Worm (Caenorhabditis elegans) whole organism, L4 larva: Measurements from ENCODE around the gene R10F2.4.
A peak's percentile ranks its signal among the peaks of the same experiment; 100 is the strongest.

Source experiments
- D1046.2 ChIP-seq: fragments of 200-800 bp; sonication (Bioruptor generic); IDR thresholded peaks from 2 replicates; pipeline ENCODE4 v1.3.6; 2022; ENCODE audit warnings: missing genetic modification characterization, missing compliant biosample characterization
- F26F4.8 ChIP-seq: fragments of 200-800 bp; sonication (Bioruptor generic); conservative IDR thresholded peaks from 2 replicates; pipeline ENCODE4 v1.3.6; 2022; ENCODE audit warnings: missing genetic modification characterization, missing compliant biosample characterization
- F44E2.7 ChIP-seq: fragments of 200-800 bp; sonication (Bioruptor generic); IDR thresholded peaks from 2 replicates; pipeline ENCODE4 v2.1.2; 2022; ENCODE audit warnings: missing genetic modification characterization, missing compliant biosample characterization
- F49E8.2 ChIP-seq: sonication (generic microtip); optimal IDR thresholded peaks from 2 replicates; lab custom pipeline; 2016; ENCODE audit warnings: missing compliant biosample characterization, mild to moderate bottlenecking, missing genetic modification characterization, borderline replicate concordance
- T26A8.4 ChIP-seq: fragments of 200-800 bp; sonication (Bioruptor generic); IDR thresholded peaks from 2 replicates; pipeline ENCODE4 v1.3.6; 2022; ENCODE audit warnings: missing genetic modification characterization, missing compliant biosample characterization
- aha-1 ChIP-seq: fragments of 150-350 bp; peaks from one replicate; lab custom pipeline; 2014; ENCODE audit warnings: missing biosample characterization, missing genetic modification characterization
- attf-4 ChIP-seq: sonication (generic microtip); optimal IDR thresholded peaks from 3 replicates; lab custom pipeline; 2017; ENCODE audit warnings: missing biosample characterization, missing genetic modification characterization
- ceh-20 ChIP-seq: fragments of 200-800 bp; sonication (Bioruptor generic); IDR thresholded peaks from 2 replicates; pipeline ENCODE4 v1.3.6; 2022; ENCODE audit warnings: missing genetic modification reagents, missing genetic modification characterization, missing compliant biosample characterization
- ceh-32 ChIP-seq: sonication (generic microtip); optimal IDR thresholded peaks from 2 replicates; lab custom pipeline; 2016; ENCODE audit warnings: mild to moderate bottlenecking, missing genetic modification characterization, missing compliant biosample characterization; ENCODE audit not compliant: poor library complexity
- ceh-44 ChIP-seq: fragments of 200-800 bp; sonication (Bioruptor generic); IDR thresholded peaks from 2 replicates; pipeline ENCODE4 v1.3.6; 2022; ENCODE audit warnings: missing genetic modification reagents, missing genetic modification characterization, missing compliant biosample characterization
- ces-1 ChIP-seq: fragments of 150-350 bp; sonication (generic microtip); optimal IDR thresholded peaks from 4 replicates; lab custom pipeline; 2014; ENCODE audit warnings: missing biosample characterization, missing genetic modification reagents, missing genetic modification characterization
- ctbp-1 ChIP-seq: fragments of 200-800 bp; sonication (Bioruptor generic); IDR thresholded peaks from 2 replicates; pipeline ENCODE4 v1.3.6; 2022; ENCODE audit warnings: missing genetic modification reagents, missing genetic modification characterization, missing compliant biosample characterization
- dmd-6 ChIP-seq: fragments of 200-800 bp; sonication (Bioruptor generic); IDR thresholded peaks from 2 replicates; pipeline ENCODE4 v1.3.6; 2022; ENCODE audit warnings: missing genetic modification reagents, missing genetic modification characterization, missing compliant biosample characterization
- dmd-8 ChIP-seq: fragments of 200-800 bp; sonication (Bioruptor generic); IDR thresholded peaks from 2 replicates; pipeline ENCODE4 v1.3.6; 2022; ENCODE audit warnings: missing genetic modification characterization, missing compliant biosample characterization
- dve-1 ChIP-seq: sonication (generic microtip); optimal IDR thresholded peaks from 2 replicates; lab custom pipeline; 2017; ENCODE audit warnings: antibody characterized with exemption, mild to moderate bottlenecking, missing genetic modification characterization, missing compliant biosample characterization; ENCODE audit not compliant: insufficient read depth
- fkh-10 ChIP-seq: fragments of 150-350 bp; optimal IDR thresholded peaks from 2 replicates; lab custom pipeline; 2014; ENCODE audit warnings: missing biosample characterization, missing genetic modification reagents, missing genetic modification characterization
- hmg-1.1 ChIP-seq: fragments of 200-800 bp; sonication (Bioruptor generic); IDR thresholded peaks from 2 replicates; pipeline ENCODE4 v1.3.6; 2022; ENCODE audit warnings: missing genetic modification reagents, missing genetic modification characterization, missing compliant biosample characterization
- lim-7 ChIP-seq: fragments of 200-800 bp; sonication (Bioruptor generic); IDR thresholded peaks from 2 replicates; pipeline ENCODE4 v1.3.6; 2022; ENCODE audit warnings: missing genetic modification characterization, missing compliant biosample characterization
- lsy-2 ChIP-seq, 2 experiments: fragments of 150-350 bp in 1 of 2; sonication (generic microtip) in 1 of 2; optimal IDR thresholded peaks; 2 replicates each; lab custom pipeline; 2014 to 2017; ENCODE audit warnings: missing biosample characterization in 2 of 2, missing genetic modification characterization in 2 of 2
- mep-1 ChIP-seq: fragments of 150-350 bp; sonication (generic microtip); optimal IDR thresholded peaks from 3 replicates; lab custom pipeline; 2014; ENCODE audit warnings: missing biosample characterization, missing genetic modification characterization
- nhr-11 ChIP-seq: fragments of 150-350 bp; optimal IDR thresholded peaks from 2 replicates; lab custom pipeline; 2014; ENCODE audit warnings: missing biosample characterization, missing genetic modification characterization
- nhr-111 ChIP-seq: fragments of 200-800 bp; sonication (Bioruptor generic); optimal IDR thresholded peaks from 2 replicates; lab custom pipeline; 2018; ENCODE audit warnings: mild to moderate bottlenecking, missing genetic modification characterization, missing compliant biosample characterization
- nhr-6 ChIP-seq: fragments of 150-350 bp; optimal IDR thresholded peaks from 2 replicates; lab custom pipeline; 2014; ENCODE audit warnings: missing biosample characterization, missing genetic modification characterization
- skn-1 ChIP-seq: fragments of 150-350 bp; optimal IDR thresholded peaks from 2 replicates; lab custom pipeline; 2014; ENCODE audit warnings: missing biosample characterization, missing genetic modification characterization
- snpc-1.2 ChIP-seq: fragments of 200-800 bp; sonication (Bioruptor generic); IDR thresholded peaks from 2 replicates; pipeline ENCODE4 v1.3.6; 2022; ENCODE audit warnings: missing genetic modification reagents, missing genetic modification characterization, missing compliant biosample characterization
- spr-1 ChIP-seq: sonication (generic microtip); optimal IDR thresholded peaks from 2 replicates; lab custom pipeline; 2016; ENCODE audit warnings: mild to moderate bottlenecking, missing genetic modification characterization, missing compliant biosample characterization
- spr-3 ChIP-seq: fragments of 200-800 bp; sonication (Bioruptor generic); optimal IDR thresholded peaks from 2 replicates; lab custom pipeline; 2018; ENCODE audit warnings: mild to moderate bottlenecking, missing genetic modification characterization, missing compliant biosample characterization
- tra-1 ChIP-seq: fragments of 200-800 bp; sonication (Bioruptor generic); IDR thresholded peaks from 2 replicates; pipeline ENCODE4 v1.3.6; 2022; ENCODE audit warnings: missing genetic modification reagents, missing genetic modification characterization, missing compliant biosample characterization
- unc-130 ChIP-seq: sonication (generic microtip); optimal IDR thresholded peaks from 2 replicates; lab custom pipeline; 2016; ENCODE audit warnings: missing genetic modification reagents, missing genetic modification characterization, missing compliant biosample characterization
- unc-62 ChIP-seq, 3 experiments: fragments of 150-350 bp in 1 of 3; sonication (generic microtip); optimal IDR thresholded peaks in 2 of 3; peaks in 1 of 3; 1 replicate in 1 of 3; 2 replicates in 2 of 3; lab custom pipeline; 2014 to 2017; ENCODE audit warnings: missing biosample characterization in 3 of 3, missing genetic modification characterization in 3 of 3, missing genetic modification reagents in 3 of 3, missing genotype in 1 of 3
- zfp-3 ChIP-seq: fragments of 200-800 bp; sonication (Bioruptor generic); conservative IDR thresholded peaks from 2 replicates; pipeline ENCODE4 v1.3.6; 2022; ENCODE audit warnings: missing genetic modification reagents, missing genetic modification characterization, missing compliant biosample characterization
- zip-11 ChIP-seq: fragments of 200-800 bp; sonication (Bioruptor generic); IDR thresholded peaks from 2 replicates; pipeline ENCODE4 v1.3.6; 2022; ENCODE audit warnings: missing genetic modification characterization, missing compliant biosample characterization
- ztf-11 ChIP-seq: fragments of 150-350 bp; optimal IDR thresholded peaks from 2 replicates; lab custom pipeline; 2014; ENCODE audit warnings: missing biosample characterization, missing genetic modification characterization

R10F2.4 gene

DNA sequence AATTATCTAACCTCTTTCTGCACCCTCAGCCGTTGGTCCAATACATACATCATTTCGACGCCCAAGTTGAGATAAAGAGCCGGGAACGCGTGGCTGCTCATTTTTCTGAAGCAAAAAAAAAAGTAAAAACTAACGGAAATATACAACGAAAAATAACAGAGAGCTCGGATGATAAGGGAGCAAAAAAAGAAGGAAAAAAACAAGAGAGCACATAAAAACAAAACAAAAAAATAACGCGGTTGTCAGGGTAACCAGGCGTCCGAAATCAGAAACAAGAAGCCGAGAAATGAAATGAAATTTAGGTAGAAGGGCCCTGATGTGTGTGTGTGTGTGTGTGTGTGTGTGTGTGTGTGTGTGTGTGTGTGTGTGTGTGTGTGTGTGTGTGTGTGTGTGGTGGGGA, 1.7 kb upstream of the R10F2.4 start, which contains the start of gene R10F2.5:
Gene R10F2.5 (minus strand): TSS at position 101 of the 400 bp plus-strand sequence.
- TF ChIP-seq ceh-20 (GFP tag; lab: Robert Waterston, UW) (no peak), attf-4 (no peak), F26F4.8 (GFP tag; lab: Robert Waterston, UW) (no peak), fkh-10 (GFP tag; lab: Kevin White, UChicago) (no peak), F44E2.7 (GFP tag; lab: Robert Waterston, UW) (no peak), nhr-11 (tag; lab: Kevin White, UChicago) (no peak), D1046.2 (GFP tag; lab: Robert Waterston, UW) (no peak)

DNA sequence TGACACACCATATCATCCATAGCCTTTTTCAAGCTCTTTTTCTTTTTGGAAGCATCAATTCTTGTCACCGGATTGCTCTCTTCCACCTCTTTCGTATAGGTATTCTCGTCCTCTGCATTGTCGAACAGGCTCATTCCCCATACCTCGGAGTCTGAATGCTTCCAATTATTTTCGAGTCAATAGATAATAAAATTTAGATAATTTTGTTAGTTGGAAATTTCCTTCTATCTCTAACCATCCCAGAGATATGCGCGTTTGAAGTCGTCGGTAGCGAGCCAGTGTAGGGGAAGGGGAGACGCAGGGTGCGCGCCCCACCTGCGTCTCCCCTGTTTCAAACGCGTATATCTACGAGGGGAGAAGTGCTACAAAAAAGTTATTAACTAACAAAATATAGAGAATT, 2.0 kb downstream of the R10F2.4 start:
- TF ChIP-seq ces-1 (GFP tag; lab: Kevin White, UChicago) (peak; percentile 61), mep-1 (no peak)

DNA sequence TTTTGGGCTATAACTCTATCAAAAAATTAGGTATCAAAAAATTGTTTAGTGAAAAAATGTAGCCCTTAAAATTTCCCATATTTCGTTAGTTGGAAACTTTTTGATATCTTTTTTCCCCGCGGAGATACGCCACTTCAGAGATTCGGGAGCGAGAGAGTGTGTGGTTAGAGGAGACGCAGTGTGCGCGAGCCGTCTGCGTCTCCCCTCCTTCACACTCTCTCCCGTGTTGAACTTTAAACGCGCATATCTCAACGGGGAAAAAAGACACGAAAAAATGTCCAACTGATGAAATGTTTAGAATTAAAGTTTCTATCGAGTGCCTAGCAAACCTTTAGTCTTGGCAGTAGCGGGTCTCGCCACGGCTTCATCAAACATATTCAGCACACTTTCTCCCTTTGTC, 2.6 kb downstream of the R10F2.4 start:
- no peak for TF ChIP-seq D1046.2 (GFP tag; lab: Robert Waterston, UW)
- TF ChIP-seq attf-4: no peak
- TF ChIP-seq F49E8.2 (tag; lab: Kevin White, UChicago): no peak
- no peak for TF ChIP-seq T26A8.4 (GFP tag; lab: Robert Waterston, UW)
- no peak for TF ChIP-seq mep-1
- no peak for TF ChIP-seq nhr-6
- no peak for TF ChIP-seq nhr-111 (GFP tag; lab: Kevin White, UChicago)
- TF ChIP-seq unc-130 (GFP tag; lab: Kevin White, UChicago): no peak
- TF ChIP-seq snpc-1.2: no peak
- no peak for TF ChIP-seq ceh-44 (GFP tag; lab: Robert Waterston, UW)
- no peak for TF ChIP-seq skn-1 (tag; lab: Kevin White, UChicago)
- TF ChIP-seq spr-1 (tag; lab: Kevin White, UChicago): no peak
- no peak for TF ChIP-seq ztf-11 (tag; lab: Kevin White, UChicago)
- TF ChIP-seq hmg-1.1: no peak

DNA sequence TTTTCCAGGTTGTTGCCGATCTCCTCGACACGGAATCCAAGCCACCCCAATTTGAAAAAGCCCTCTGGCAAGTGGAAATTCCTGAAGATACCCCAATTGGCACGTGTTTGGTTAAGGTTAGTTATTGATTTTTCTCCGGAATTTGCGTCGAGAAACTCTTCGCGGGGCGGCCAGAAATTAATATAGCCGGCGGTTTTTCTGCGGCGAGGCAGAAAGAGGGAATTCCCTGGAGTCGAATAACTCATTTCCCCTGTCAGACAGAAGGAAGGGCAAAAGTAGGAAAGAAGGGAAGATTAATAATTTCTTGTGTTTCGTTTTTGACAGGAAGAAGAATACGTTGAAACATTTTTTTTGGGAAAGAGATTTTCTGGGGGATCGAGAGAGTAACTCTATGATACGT, 4.3 kb downstream of the R10F2.4 start:
- TF ChIP-seq zip-11 (GFP tag; lab: Robert Waterston, UW): no peak
- peak; percentile 84 for TF ChIP-seq aha-1 (tag; lab: Kevin White, UChicago)
- TF ChIP-seq zfp-3 (GFP tag; lab: Robert Waterston, UW): no peak
- 0 out of 2 replicates have a peak, but pooled peaks have one; percentile 52 for TF ChIP-seq tra-1
- peak in 1 of 2 experiments; percentile 93 for TF ChIP-seq unc-62 (GFP tag; optimal IDR thresholded peaks at IDR 0.05 in 1 of 2; lab: Kevin White, UChicago)
- TF ChIP-seq unc-62 (tag; optimal IDR thresholded peaks at IDR 0.05; lab: Kevin White, UChicago): no peak

DNA sequence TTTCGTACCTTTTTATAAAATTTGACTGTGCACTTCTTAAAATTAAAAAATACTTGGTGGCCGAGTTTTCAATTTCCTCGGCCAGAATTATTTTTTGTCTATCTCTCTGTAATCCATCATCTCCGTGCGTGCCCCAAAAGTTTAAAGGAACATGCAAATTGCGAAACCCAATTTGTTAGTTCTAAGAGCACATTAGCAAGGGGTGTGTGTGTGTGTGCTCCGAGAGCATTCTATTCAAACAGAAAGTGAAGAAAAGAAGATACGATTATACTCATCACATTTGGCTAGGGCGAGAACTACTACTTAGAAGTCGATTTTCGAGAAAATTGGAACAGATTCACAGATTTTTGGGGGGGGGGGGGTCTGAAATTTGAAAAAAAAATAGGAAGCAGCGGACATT, 8.9 kb downstream of the R10F2.4 start:
- TF ChIP-seq lsy-2 (tag; optimal IDR thresholded peaks at IDR 0.05; lab: Kevin White, UChicago): peak in 1 of 2 experiments; percentile 7
- peak; percentile 27 for TF ChIP-seq fkh-10 (GFP tag; lab: Kevin White, UChicago)
- peak; percentile 79 for TF ChIP-seq ces-1 (GFP tag; lab: Kevin White, UChicago)
- peak; percentile 40; the same call in 1 of the 2 replicates for TF ChIP-seq ctbp-1 (GFP tag; lab: Robert Waterston, UW)
- TF ChIP-seq F26F4.8 (GFP tag; lab: Robert Waterston, UW): no peak
- TF ChIP-seq lim-7: no peak
- no peak for TF ChIP-seq dmd-6
- TF ChIP-seq ceh-32 (tag; lab: Kevin White, UChicago): no peak
- no peak for TF ChIP-seq dmd-8 (GFP tag; lab: Robert Waterston, UW)

DNA sequence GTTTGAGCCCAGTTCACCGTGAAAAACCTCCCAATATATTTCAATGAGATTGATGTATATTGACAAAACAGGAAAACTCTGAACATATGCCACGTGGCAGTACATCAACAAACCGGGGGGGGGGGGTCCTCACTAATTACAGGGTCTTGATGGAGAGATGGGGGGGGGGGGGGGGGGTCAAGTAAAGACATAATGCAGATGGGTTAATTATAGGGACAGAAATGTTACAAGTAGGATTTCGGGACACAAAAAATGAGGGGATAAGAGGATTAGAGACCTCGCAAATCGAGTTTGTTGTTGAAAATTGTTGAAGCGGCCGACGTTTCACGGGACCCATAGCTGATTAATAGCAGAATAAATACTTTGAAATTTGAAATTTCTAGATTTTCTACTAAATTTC, 10.0 kb downstream of the R10F2.4 start:
- TF ChIP-seq spr-3 (GFP tag; lab: Kevin White, UChicago) (no peak), lsy-2 (tag; optimal IDR thresholded peaks at IDR 0.05; lab: Kevin White, UChicago) (no peak), dve-1 (no peak)
